Fruit fly (Drosophila melanogaster): ENCODE measurements around the gene CG11841.

Gene CG11841

DNA sequence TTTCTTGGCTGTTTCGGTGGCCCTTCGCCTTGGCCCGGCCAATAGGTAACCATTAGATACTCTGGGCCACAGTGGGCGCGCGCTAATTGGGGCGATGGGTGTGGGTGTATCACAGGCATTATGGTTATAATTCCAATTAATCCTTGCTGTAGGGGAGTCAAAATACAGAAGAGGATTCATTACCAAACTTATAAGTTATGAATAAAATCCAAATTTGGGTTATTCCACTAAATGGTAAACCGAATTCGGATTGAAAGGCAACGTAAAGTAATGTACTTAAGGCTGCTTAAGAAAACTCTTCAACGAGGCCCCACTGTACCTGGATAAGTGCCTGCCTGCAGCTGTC is 38.8 kb downstream of the CG11841 start (continued):
- TF ChIP-seq nerfin-1 (tag; optimal IDR thresholded peaks at IDR 0.05) (peak; percentile 52), CG5180 (GFP tag; optimal IDR thresholded peaks at IDR 0.05) (no peak), Abd-B (GFP tag; optimal IDR thresholded peaks at IDR 0.05) (no peak), tin (GFP tag; optimal IDR thresholded peaks at IDR 0.05) (peak; percentile 55), pnt (GFP tag; optimal IDR thresholded peaks at IDR 0.05) (peak; percentile 40), aop (GFP tag; IDR thresholded peaks at IDR 0.05) (no peak), CG2712 (tag; optimal IDR thresholded peaks at IDR 0.05) (peak; percentile 45), CG13775 (GFP tag; optimal IDR thresholded peaks at IDR 0.05) (no peak), CG10267 (tag; optimal IDR thresholded peaks at IDR 0.05) (peak; percentile 39), chinmo (GFP tag; IDR thresholded peaks at IDR 0.05; ENCODE audit: partially characterized antibody) (no peak), chif (GFP tag; optimal IDR thresholded peaks at IDR 0.05) (peak in 1 of 2 experiments; percentile 41), Hr78 (GFP tag; optimal IDR thresholded peaks at IDR 0.05) (peak in 1 of 2 experiments; percentile 59), sim (GFP tag; IDR thresholded peaks at IDR 0.05) (no peak), hkb (optimal IDR thresholded peaks at IDR 0.05) (no peak), hkb (GFP tag; IDR thresholded peaks at IDR 0.05) (peak; percentile 73; the same call in 1 of the 2 replicates), MTF-1 (GFP tag; optimal IDR thresholded peaks at IDR 0.05; ENCODE audit: borderline replicate concordance) (no peak), br (optimal IDR thresholded peaks at IDR 0.05) (no peak), wor (GFP tag; IDR thresholded peaks at IDR 0.05) (no peak), Lim3 (GFP tag; IDR thresholded peaks at IDR 0.05) (no peak), Nf-YC (tag; optimal IDR thresholded peaks at IDR 0.05) (peak; percentile 45), peb (GFP tag; IDR thresholded peaks at IDR 0.05) (peak; percentile 43; the same call in 1 of the 2 replicates), CG1024 (GFP tag; IDR thresholded peaks at IDR 0.05) (no peak), D19A (tag; optimal IDR thresholded peaks at IDR 0.05) (peak; percentile 49), org-1 (GFP tag; optimal IDR thresholded peaks at IDR 0.05) (peak; percentile 1), CG16779 (GFP tag; IDR thresholded peaks at IDR 0.05) (no peak), sisA (GFP tag; IDR thresholded peaks at IDR 0.05) (peak; percentile 40), bab2 (GFP tag; optimal IDR thresholded peaks at IDR 0.05) (peak; percentile 56), klu (GFP tag; IDR thresholded peaks at IDR 0.05) (peak; percentile 57; the same call in 1 of the 2 replicates), CG14441 (GFP tag; IDR thresholded peaks at IDR 0.05) (peak; percentile 30; the same call in 1 of the 2 replicates), tap (tag; optimal IDR thresholded peaks at IDR 0.05) (no peak), fd96Cb (tag; optimal IDR thresholded peaks at IDR 0.05) (peak; percentile 46), jing (GFP tag; optimal IDR thresholded peaks at IDR 0.05) (no peak), CG10147 (GFP tag; optimal IDR thresholded peaks at IDR 0.05) (peak; percentile 31), CG8924 (tag; optimal IDR thresholded peaks at IDR 0.05) (peak; percentile 30), CG8765 (GFP tag; IDR thresholded peaks at IDR 0.05) (no peak), YL-1 (GFP tag; optimal IDR thresholded peaks at IDR 0.05) (no peak), CG9727 (GFP tag; optimal IDR thresholded peaks at IDR 0.05) (peak; percentile 20), nom (GFP tag; optimal IDR thresholded peaks at IDR 0.05) (no peak), Adf1 (GFP tag; IDR thresholded peaks at IDR 0.05) (no peak), sens-2 (GFP tag; IDR thresholded peaks at IDR 0.05) (no peak), CG18476 (GFP tag; optimal IDR thresholded peaks at IDR 0.05) (peak; percentile 23), Ets97D (GFP tag; optimal IDR thresholded peaks at IDR 0.05) (no peak), Camta (GFP tag; optimal IDR thresholded peaks at IDR 0.05) (no peak), crp (GFP tag; optimal IDR thresholded peaks at IDR 0.05) (no peak), CG14860 (GFP tag; IDR thresholded peaks at IDR 0.05; ENCODE audit: partially characterized antibody) (no peak), scrt (GFP tag; optimal IDR thresholded peaks at IDR 0.05) (peak; percentile 43), BtbVII (GFP tag; optimal IDR thresholded peaks at IDR 0.05) (peak; percentile 48), Meics (GFP tag; optimal IDR thresholded peaks at IDR 0.05) (peak; percentile 53), Ada2b (GFP tag; IDR thresholded peaks at IDR 0.05) (peak; percentile 44; the same call in 1 of the 2 replicates), dmrt99B (tag; optimal IDR thresholded peaks at IDR 0.05) (peak; percentile 77), CG15269 (tag; optimal IDR thresholded peaks at IDR 0.05) (no peak)
